Fruit fly (Drosophila melanogaster) whole organism, embryonic: ENCODE data around the gene CG17593.

Experiments used
- Atf6 ChIP-seq: fragments of 200-800 bp; sonication (Bioruptor generic); IDR thresholded peaks from 2 replicates; pipeline ENCODE4 v1.3.6; 2022; ENCODE audit warnings: missing biosample characterization, missing genetic modification characterization
- CG4424 ChIP-seq: fragments of 200-800 bp; sonication (Bioruptor generic); optimal IDR thresholded peaks from 3 replicates; lab custom pipeline; 2016; ENCODE audit warnings: missing biosample characterization, missing genetic modification characterization
- Pdp1 ChIP-seq, 2 experiments: fragments of 200-800 bp; sonication (Bioruptor generic); optimal IDR thresholded peaks; 3 replicates each; lab custom pipeline; 2016; ENCODE audit warnings: missing biosample characterization in 2 of 2, missing genetic modification characterization in 2 of 2, mild to moderate bottlenecking in 1 of 2, moderate library complexity in 1 of 2
- ham ChIP-seq: fragments of 200-800 bp; sonication (Bioruptor generic); IDR thresholded peaks from 2 replicates; pipeline ENCODE4 v1.3.6; 2022; ENCODE audit warnings: missing biosample characterization, missing genetic modification characterization
- sens ChIP-seq: fragments of 200-800 bp; sonication (Bioruptor generic); peaks from one replicate; lab custom pipeline; 2016; ENCODE audit warnings: missing biosample characterization, missing genetic modification characterization
- sob ChIP-seq: fragments of 200-800 bp; sonication (Bioruptor generic); IDR thresholded peaks from 2 replicates; pipeline ENCODE4 v1.3.6; 2022; ENCODE audit warnings: missing biosample characterization, missing genetic modification characterization

dm6 chr2L:3550583-3550982, 35.9 kb downstream of the CG17593 start:
- TF ChIP-seq sob = no peak
- no peak for TF ChIP-seq Atf6 (GFP tag; lab: Robert Waterston, UW)
- TF ChIP-seq sens (GFP tag; lab: Kevin White, UChicago) = no peak
- no peak for TF ChIP-seq ham (GFP tag; lab: Robert Waterston, UW)
- no peak for TF ChIP-seq Pdp1 (GFP tag; optimal IDR thresholded peaks at IDR 0.05; lab: Kevin White, UChicago)
- TF ChIP-seq CG4424 (GFP tag; lab: Kevin White, UChicago) = no peak
